Worm (Caenorhabditis elegans) whole organism, mixed stage, embryonic: ENCODE data around the gene T24E12.6.

ENCODE experiments used
- ham-2 ChIP-seq: fragments of 200-800 bp; sonication (Bioruptor generic); optimal IDR thresholded peaks from 2 replicates; lab custom pipeline; 2018; ENCODE audit warnings: mild to moderate bottlenecking, missing genetic modification characterization, missing compliant biosample characterization
- mep-1 ChIP-seq: fragments of 150-350 bp; optimal IDR thresholded peaks from 2 replicates; lab custom pipeline; 2017; ENCODE audit warnings: missing biosample characterization, missing genetic modification reagents, missing genetic modification characterization, inconsistent platforms

DNA sequence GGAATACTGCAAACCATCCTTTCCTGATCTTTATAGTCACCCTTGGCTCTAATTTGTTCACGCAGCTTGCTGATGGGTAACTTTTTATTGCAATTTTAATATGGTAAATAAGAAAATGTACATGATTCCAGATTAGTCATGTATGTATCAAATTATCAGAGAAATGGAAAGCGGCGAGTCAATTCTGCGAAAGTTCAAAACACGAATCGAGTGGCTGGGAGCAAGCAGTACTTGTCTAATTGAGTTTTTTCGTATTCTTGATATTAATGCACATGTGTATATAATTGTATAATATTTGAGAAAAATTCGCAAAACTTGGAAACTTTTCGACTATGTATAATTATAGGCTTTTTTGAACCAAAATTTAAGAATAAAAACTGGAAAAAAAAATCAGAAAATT, 2.5 kb downstream of the T24E12.6 start, which contains the start of gene T24E12.12:
- TF ChIP-seq ham-2 (no peak), mep-1 (no peak)
